Fruit fly (Drosophila melanogaster): Measurements from ENCODE around the gene fz.

DNA sequence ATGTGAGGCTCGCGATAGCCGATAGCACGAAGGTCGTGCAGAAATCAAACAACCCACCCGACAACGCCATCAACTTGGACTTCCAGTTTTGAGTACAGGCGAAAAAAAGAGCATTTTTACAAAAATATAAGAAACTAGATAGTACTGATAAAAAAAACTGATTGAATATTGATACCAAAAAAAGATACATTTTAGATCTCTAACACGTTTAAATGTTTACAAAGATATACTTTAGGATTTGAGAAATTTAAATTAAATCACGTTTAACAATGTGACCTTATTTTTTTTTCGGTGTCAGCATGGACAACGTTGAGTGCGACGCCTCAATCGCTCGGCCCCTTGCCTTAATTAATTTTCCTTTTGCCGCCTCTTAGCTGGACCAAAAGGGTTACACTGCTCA lies 76.1 kb downstream of the fz start:
- TF ChIP-seq CG11617 (GFP tag; optimal IDR thresholded peaks at IDR 0.05) (no peak), toe (GFP tag; optimal IDR thresholded peaks at IDR 0.05) (no peak), kay (GFP tag; ENCODE audit: borderline replicate concordance) (no peak)

Measured in whole organism, adult.